Worm (Caenorhabditis elegans): ENCODE results near the gene K01B6.3.
A peak's percentile ranks its signal among the peaks of the same experiment; 100 is the strongest.

K01B6.3 gene

DNA sequence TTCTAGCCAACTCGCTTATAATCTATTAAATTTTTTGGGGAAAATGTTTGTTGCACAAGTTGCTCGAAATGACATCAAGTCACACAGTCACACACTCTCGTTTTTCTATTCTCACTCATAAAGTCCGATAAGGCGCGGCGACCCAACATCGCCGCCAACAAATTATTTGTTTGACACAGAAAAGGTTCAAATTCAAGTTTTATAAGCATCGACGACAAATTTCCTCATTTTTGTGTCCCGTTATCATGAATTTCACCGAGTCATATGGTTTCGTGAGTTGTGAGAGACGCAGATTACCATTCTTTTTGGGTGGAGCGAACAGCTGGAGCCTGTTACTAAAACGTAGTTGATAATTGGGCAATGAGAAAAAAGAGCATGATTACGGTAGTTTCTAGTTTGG, 10.2 kb upstream of the K01B6.3 start:
- TF ChIP-seq dmd-9 (GFP tag; IDR thresholded peaks at IDR 0.05) (no peak), egl-43 (GFP tag; IDR thresholded peaks at IDR 0.05) (no peak), mep-1 (tag; optimal IDR thresholded peaks at IDR 0.05) (no peak), lin-29 (GFP tag; IDR thresholded peaks at IDR 0.05) (no peak), lir-3 (tag; optimal IDR thresholded peaks at IDR 0.05) (no peak), F10B5.3 (tag; optimal IDR thresholded peaks at IDR 0.05) (no peak), nhr-237 (tag; optimal IDR thresholded peaks at IDR 0.05) (no peak), saeg-2 (GFP tag; IDR thresholded peaks at IDR 0.05) (no peak), T20F7.1 (GFP tag; optimal IDR thresholded peaks at IDR 0.05) (peak; percentile 10), nhr-76 (tag; optimal IDR thresholded peaks at IDR 0.05) (no peak), madf-5 (GFP tag; IDR thresholded peaks at IDR 0.05) (no peak), tra-1 (GFP tag; IDR thresholded peaks at IDR 0.05) (no peak), unc-62 (GFP tag; optimal IDR thresholded peaks at IDR 0.05 in 1 of 2) (peak in 1 of 2 experiments; percentile 94), unc-62 (tag; optimal IDR thresholded peaks at IDR 0.05) (no peak), pha-4 (GFP tag; IDR thresholded peaks at IDR 0.05) (no peak), pha-4 (tag; optimal IDR thresholded peaks at IDR 0.05) (no peak), attf-4 (tag; optimal IDR thresholded peaks at IDR 0.05) (no peak), ceh-20 (GFP tag; IDR thresholded peaks at IDR 0.05) (no peak), madf-9 (GFP tag; conservative IDR thresholded peaks at IDR 0.05) (no peak), pqm-1 (tag; optimal IDR thresholded peaks at IDR 0.05) (peak; percentile 94), fos-1 (tag; optimal IDR thresholded peaks at IDR 0.05) (no peak), tag-97 (GFP tag; IDR thresholded peaks at IDR 0.05) (no peak), lim-7 (GFP tag; IDR thresholded peaks at IDR 0.05) (no peak), T26A8.4 (GFP tag; IDR thresholded peaks at IDR 0.05) (no peak), snpc-1.2 (GFP tag; IDR thresholded peaks at IDR 0.05) (no peak), hlh-30 (tag; optimal IDR thresholded peaks at IDR 0.05; ENCODE audit: insufficient read depth) (peak; percentile 46), Y48G9A.11 (GFP tag; IDR thresholded peaks at IDR 0.05) (no peak), F44E2.7 (GFP tag; IDR thresholded peaks at IDR 0.05) (no peak), zag-1 (tag; optimal IDR thresholded peaks at IDR 0.05) (no peak), ZK546.5 (tag; optimal IDR thresholded peaks at IDR 0.05) (no peak), vab-7 (GFP tag; IDR thresholded peaks at IDR 0.05) (no peak), daf-16 (GFP tag; optimal IDR thresholded peaks at IDR 0.05) (no peak), daf-16 (tag; optimal IDR thresholded peaks at IDR 0.05) (peak; percentile 76), ces-1 (GFP tag; optimal IDR thresholded peaks at IDR 0.05) (no peak), hif-1 (tag; optimal IDR thresholded peaks at IDR 0.05) (no peak), set-16 (GFP tag; IDR thresholded peaks at IDR 0.05) (no peak), nhr-28 (tag; optimal IDR thresholded peaks at IDR 0.05) (peak; percentile 88), lin-1 (GFP tag; IDR thresholded peaks at IDR 0.05) (peak; percentile 37; the same call in 1 of the 2 replicates), dmd-6 (GFP tag; IDR thresholded peaks at IDR 0.05) (peak; percentile 95), lin-39 (tag; optimal IDR thresholded peaks at IDR 0.05) (no peak), arid-1 (GFP tag; conservative IDR thresholded peaks at IDR 0.05) (no peak), ctbp-1 (GFP tag; IDR thresholded peaks at IDR 0.05) (no peak), nhr-77 (tag; optimal IDR thresholded peaks at IDR 0.05) (peak; percentile 63), mdt-29 (GFP tag; IDR thresholded peaks at IDR 0.05) (no peak), ceh-32 (tag; optimal IDR thresholded peaks at IDR 0.05; ENCODE audit: poor library complexity) (no peak), mes-2 (tag; optimal IDR thresholded peaks at IDR 0.05; ENCODE audit: poor library complexity, severe bottlenecking) (no peak), unc-39 (tag; optimal IDR thresholded peaks at IDR 0.05) (no peak), aha-1 (tag) (no peak), hmg-1.1 (GFP tag; IDR thresholded peaks at IDR 0.05) (no peak), Y105C5A.15 (GFP tag; IDR thresholded peaks at IDR 0.05) (no peak), nhr-111 (GFP tag; optimal IDR thresholded peaks at IDR 0.05) (no peak), daf-19 (GFP tag; conservative IDR thresholded peaks at IDR 0.05) (no peak), fkh-10 (GFP tag; optimal IDR thresholded peaks at IDR 0.05) (no peak)
